Worm (Caenorhabditis elegans) whole organism, young adult: ENCODE results near the gene spe-6.
A peak's percentile ranks its signal among the peaks of the same experiment; 100 is the strongest.

Experiments
- B0336.3 ChIP-seq: fragments of 200-800 bp; sonication (Bioruptor generic); IDR thresholded peaks from 2 replicates; pipeline ENCODE4 v1.3.6; 2022; ENCODE audit warnings: missing genetic modification characterization, missing compliant biosample characterization
- D2030.7 ChIP-seq: fragments of 200-800 bp; sonication (Bioruptor generic); IDR thresholded peaks from 2 replicates; pipeline ENCODE4 v1.3.6; 2022; ENCODE audit warnings: missing genetic modification reagents, missing genetic modification characterization, missing compliant biosample characterization
- F33H1.4 ChIP-seq: fragments of 200-800 bp; sonication (Bioruptor generic); IDR thresholded peaks from 2 replicates; pipeline ENCODE4 v1.3.6; 2022; ENCODE audit warnings: missing genetic modification reagents, missing genetic modification characterization, missing compliant biosample characterization
- F52B5.7 ChIP-seq: sonication (generic microtip); optimal IDR thresholded peaks from 2 replicates; lab custom pipeline; 2016; ENCODE audit warnings: mild to moderate bottlenecking, missing genetic modification characterization, missing compliant biosample characterization
- K11D2.4 ChIP-seq: fragments of 200-800 bp; sonication (Bioruptor generic); IDR thresholded peaks from 2 replicates; pipeline ENCODE4 v1.3.6; 2022; ENCODE audit warnings: missing genetic modification reagents, missing genetic modification characterization, missing compliant biosample characterization
- Y53F4B.3 ChIP-seq: fragments of 200-800 bp; sonication (Bioruptor generic); IDR thresholded peaks from 2 replicates; pipeline ENCODE4 v1.3.6; 2022; ENCODE audit warnings: missing genetic modification reagents, missing genetic modification characterization, missing compliant biosample characterization
- Y95B8A.8 ChIP-seq: fragments of 200-800 bp; sonication (Bioruptor generic); IDR thresholded peaks from 2 replicates; pipeline ENCODE4 v1.3.6; 2022; ENCODE audit warnings: missing genetic modification reagents, missing genetic modification characterization, missing compliant biosample characterization
- ZK185.1 ChIP-seq: sonication (generic microtip); optimal IDR thresholded peaks from 2 replicates; lab custom pipeline; 2016; ENCODE audit warnings: mild to moderate bottlenecking, missing genetic modification characterization, missing compliant biosample characterization; ENCODE audit not compliant: poor library complexity, severe bottlenecking
- athp-1 ChIP-seq: sonication (generic microtip); optimal IDR thresholded peaks from 2 replicates; lab custom pipeline; 2017; ENCODE audit warnings: mild to moderate bottlenecking, missing genetic modification characterization, missing compliant biosample characterization
- attf-6 ChIP-seq: fragments of 200-800 bp; sonication (Bioruptor generic); IDR thresholded peaks from 2 replicates; pipeline ENCODE4 v1.3.6; 2022; ENCODE audit warnings: missing genetic modification reagents, missing genetic modification characterization, missing compliant biosample characterization
- bed-2 ChIP-seq: fragments of 200-800 bp; sonication (Bioruptor generic); IDR thresholded peaks from 2 replicates; pipeline ENCODE4 v1.3.6; 2022; ENCODE audit warnings: missing genetic modification reagents, missing genetic modification characterization, missing compliant biosample characterization
- ceh-91 ChIP-seq: fragments of 200-800 bp; sonication (Bioruptor generic); IDR thresholded peaks from 2 replicates; pipeline ENCODE4 v1.3.6; 2022; ENCODE audit warnings: missing genetic modification reagents, missing genetic modification characterization, missing compliant biosample characterization
- die-1 ChIP-seq: sonication (generic microtip); optimal IDR thresholded peaks from 2 replicates; lab custom pipeline; 2016; ENCODE audit warnings: missing genotype, mild to moderate bottlenecking, missing genetic modification characterization, missing compliant biosample characterization
- dpl-1 ChIP-seq: fragments of 150-350 bp; optimal IDR thresholded peaks from 2 replicates; lab custom pipeline; 2014; ENCODE audit warnings: missing biosample characterization, missing genetic modification reagents, missing genetic modification characterization
- efl-1 ChIP-seq: fragments of 150-350 bp; optimal IDR thresholded peaks from 2 replicates; lab custom pipeline; 2014; ENCODE audit warnings: missing biosample characterization, missing genetic modification reagents, missing genetic modification characterization
- egl-44 ChIP-seq: fragments of 200-800 bp; sonication (Bioruptor generic); IDR thresholded peaks from 2 replicates; pipeline ENCODE4 v1.3.6; 2022; ENCODE audit warnings: missing genetic modification reagents, missing genetic modification characterization, missing compliant biosample characterization
- egrh-3 ChIP-seq: fragments of 200-800 bp; sonication (Bioruptor generic); IDR thresholded peaks from 2 replicates; pipeline ENCODE4 v1.3.6; 2022; ENCODE audit warnings: missing genetic modification reagents, missing genetic modification characterization, missing compliant biosample characterization
- hmg-20 ChIP-seq: fragments of 200-800 bp; sonication (Bioruptor generic); IDR thresholded peaks from 2 replicates; pipeline ENCODE4 v1.3.6; 2022; ENCODE audit warnings: missing genetic modification reagents, missing genetic modification characterization, missing compliant biosample characterization
- hsf-1 ChIP-seq: fragments of 200-800 bp; sonication (Bioruptor generic); IDR thresholded peaks from 2 replicates; pipeline ENCODE4 v1.3.6; 2022; ENCODE audit warnings: missing genetic modification reagents, missing genetic modification characterization, missing compliant biosample characterization
- let-526 ChIP-seq: fragments of 200-800 bp; sonication (Bioruptor generic); IDR thresholded peaks from 2 replicates; pipeline ENCODE4 v1.3.6; 2022; ENCODE audit warnings: missing genetic modification reagents, missing genetic modification characterization, missing compliant biosample characterization
- let-607 ChIP-seq, 2 experiments: fragments of 200-800 bp in 1 of 2; sonication (Bioruptor generic) in 1 of 2; sonication (generic microtip) in 1 of 2; optimal IDR thresholded peaks; 2 replicates each; lab custom pipeline; 2016 to 2018; ENCODE audit warnings: mild to moderate bottlenecking in 2 of 2, missing compliant biosample characterization in 2 of 2, missing genetic modification characterization in 2 of 2, moderate library complexity in 2 of 2, missing genotype in 1 of 2
- lin-35 ChIP-seq, 3 experiments: fragments of 150-350 bp in 2 of 3; sonication (generic microtip) in 1 of 3; optimal IDR thresholded peaks; 2 replicates each; lab custom pipeline; 2014 to 2018; ENCODE audit warnings: missing biosample characterization in 3 of 3, missing genetic modification characterization in 3 of 3, missing genetic modification reagents in 3 of 3
- lin-40 ChIP-seq: sonication (generic microtip); optimal IDR thresholded peaks from 2 replicates; lab custom pipeline; 2016; ENCODE audit warnings: missing genetic modification characterization, mild to moderate bottlenecking, missing compliant biosample characterization, missing genotype, missing genetic modification reagents
- lin-54 ChIP-seq: fragments of 200-800 bp; sonication (Bioruptor generic); optimal IDR thresholded peaks from 2 replicates; lab custom pipeline; 2018; ENCODE audit warnings: mild to moderate bottlenecking, missing genetic modification characterization, missing compliant biosample characterization
- lsl-1 ChIP-seq: fragments of 200-800 bp; sonication (Bioruptor generic); optimal IDR thresholded peaks from 2 replicates; lab custom pipeline; 2018; ENCODE audit warnings: mild to moderate bottlenecking, missing genetic modification characterization, moderate library complexity, missing compliant biosample characterization
- madf-6 ChIP-seq: fragments of 200-800 bp; sonication (Bioruptor generic); IDR thresholded peaks from 2 replicates; pipeline ENCODE4 v1.3.6; 2022; ENCODE audit warnings: missing genetic modification reagents, missing genetic modification characterization, missing compliant biosample characterization
- madf-8 ChIP-seq: fragments of 200-800 bp; sonication (Bioruptor generic); conservative IDR thresholded peaks from 2 replicates; pipeline ENCODE4 v1.3.6; 2022; ENCODE audit warnings: missing genetic modification reagents, missing genetic modification characterization, missing compliant biosample characterization
- mel-28 ChIP-seq: sonication (generic microtip); optimal IDR thresholded peaks from 2 replicates; lab custom pipeline; 2016; ENCODE audit warnings: borderline replicate concordance, mild to moderate bottlenecking, missing genetic modification characterization, missing compliant biosample characterization
- mes-4 ChIP-seq: sonication (generic microtip); optimal IDR thresholded peaks from 2 replicates; lab custom pipeline; 2016; ENCODE audit warnings: missing genotype, missing genetic modification characterization, missing compliant biosample characterization
- nhr-179 ChIP-seq: sonication (generic microtip); optimal IDR thresholded peaks from 2 replicates; lab custom pipeline; 2016; ENCODE audit warnings: mild to moderate bottlenecking, missing genetic modification characterization, missing compliant biosample characterization
- pha-4 ChIP-seq: fragments of 150-350 bp; sonication (generic microtip); optimal IDR thresholded peaks from 2 replicates; lab custom pipeline; 2014; ENCODE audit warnings: missing biosample characterization, missing genetic modification reagents, missing genetic modification characterization
- rpc-1 ChIP-seq, 2 experiments: fragments of 150-350 bp in 1 of 2; sonication (generic microtip) in 1 of 2; optimal IDR thresholded peaks; 2 replicates each; lab custom pipeline; 2014 to 2018; ENCODE audit warnings: missing biosample characterization in 1 of 2, missing genetic modification characterization in 1 of 2, missing genetic modification reagents in 1 of 2, missing genotype in 1 of 2
- sea-2 ChIP-seq: fragments of 200-800 bp; sonication (Bioruptor generic); IDR thresholded peaks from 2 replicates; pipeline ENCODE4 v1.3.6; 2022; ENCODE audit warnings: missing genetic modification characterization, missing compliant biosample characterization
- snpc-1.1 ChIP-seq: sonication (generic microtip); optimal IDR thresholded peaks from 2 replicates; lab custom pipeline; 2017; ENCODE audit warnings: missing genetic modification characterization, mild to moderate bottlenecking, missing compliant biosample characterization, antibody characterized with exemption, moderate library complexity, missing genotype, missing genetic modification reagents; ENCODE audit not compliant: insufficient read depth
- tbx-9 ChIP-seq: sonication (generic microtip); optimal IDR thresholded peaks from 2 replicates; lab custom pipeline; 2016; ENCODE audit warnings: borderline replicate concordance, missing genetic modification characterization, inconsistent platforms, missing compliant biosample characterization
- unc-62 ChIP-seq: fragments of 150-350 bp; optimal IDR thresholded peaks from 2 replicates; lab custom pipeline; 2014; ENCODE audit warnings: missing biosample characterization, missing genetic modification reagents, missing genetic modification characterization
- xnd-1 ChIP-seq: sonication (generic microtip); optimal IDR thresholded peaks from 2 replicates; lab custom pipeline; 2016; ENCODE audit warnings: missing genotype, missing genetic modification reagents, missing genetic modification characterization, missing compliant biosample characterization
- zfh-2 ChIP-seq: fragments of 200-800 bp; sonication (Bioruptor generic); conservative IDR thresholded peaks from 2 replicates; pipeline ENCODE4 v1.3.6; 2022; ENCODE audit warnings: missing genetic modification reagents, missing genetic modification characterization, missing compliant biosample characterization

Gene spe-6

ce11 chrIII:11505621-11506020, 333 bp downstream of the spe-6 start:
- TF ChIP-seq sea-2 (GFP tag; lab: Robert Waterston, UW) (0 out of 2 replicates have a peak, but pooled peaks have one; percentile 6), mel-28 (no peak)
- TF ChIP-seq, all 124 proteins: peak for 1

DNA sequence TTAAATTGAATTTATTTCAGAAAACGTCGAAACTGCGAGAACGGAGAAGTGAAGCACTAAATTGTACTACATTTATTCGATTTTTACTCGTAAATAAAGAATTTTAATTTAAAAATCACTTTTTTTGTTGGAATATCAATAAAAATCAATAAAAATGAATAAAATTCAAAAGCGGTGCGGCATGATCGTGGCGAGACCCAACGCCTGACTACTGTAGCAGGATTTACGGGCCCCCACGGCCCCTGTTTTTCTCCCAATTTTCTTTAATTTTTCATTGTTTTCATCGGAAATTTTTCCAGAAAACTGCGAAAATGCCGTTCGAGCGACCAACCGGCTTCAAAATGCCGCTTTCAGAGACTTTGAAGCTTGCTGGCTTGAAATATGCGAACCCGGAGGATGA, 3.5 kb downstream of the spe-6 start, which contains the start of gene Y66D12A.19:
Y66D12A.19 (plus strand) TSS at position 266 of the 400 bp plus-strand sequence.
- TF ChIP-seq F33H1.4 (GFP tag; lab: Robert Waterston, UW) (peak; percentile 77), pha-4 (tag; lab: Kevin White, UChicago) (no peak), madf-6 (GFP tag; lab: Robert Waterston, UW) (peak; percentile 21; the same call in 1 of the 2 replicates), attf-6 (GFP tag; lab: Robert Waterston, UW) (no peak), D2030.7 (GFP tag; lab: Robert Waterston, UW) (peak; percentile 26; the same call in 1 of the 2 replicates), xnd-1 (tag; lab: Kevin White, UChicago) (no peak), lin-54 (GFP tag; lab: Kevin White, UChicago) (peak; percentile 7), lin-40 (tag; lab: Kevin White, UChicago) (no peak), nhr-179 (no peak), lsl-1 (GFP tag; lab: Kevin White, UChicago) (peak; percentile 73)

DNA sequence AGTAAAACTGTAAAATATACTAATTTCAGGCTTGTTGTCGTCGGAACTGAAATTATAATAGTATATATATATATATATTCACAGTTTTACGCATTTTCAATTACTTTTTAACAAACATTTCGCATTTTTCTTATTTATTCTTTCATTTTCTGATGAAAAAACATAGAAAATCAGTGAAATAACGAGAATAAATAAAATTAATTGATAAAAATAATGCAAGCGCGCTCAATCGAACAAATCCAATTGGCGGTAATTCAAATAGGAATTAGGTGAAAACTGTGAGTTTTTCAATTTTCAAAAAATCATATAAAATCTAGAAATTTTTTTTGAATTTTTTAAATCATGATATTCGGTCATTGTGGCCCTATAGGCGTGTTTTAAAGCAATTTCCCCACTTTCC, 4.8 kb downstream of the spe-6 start:
- no peak for TF ChIP-seq snpc-1.1 (tag; lab: Kevin White, UChicago)

DNA sequence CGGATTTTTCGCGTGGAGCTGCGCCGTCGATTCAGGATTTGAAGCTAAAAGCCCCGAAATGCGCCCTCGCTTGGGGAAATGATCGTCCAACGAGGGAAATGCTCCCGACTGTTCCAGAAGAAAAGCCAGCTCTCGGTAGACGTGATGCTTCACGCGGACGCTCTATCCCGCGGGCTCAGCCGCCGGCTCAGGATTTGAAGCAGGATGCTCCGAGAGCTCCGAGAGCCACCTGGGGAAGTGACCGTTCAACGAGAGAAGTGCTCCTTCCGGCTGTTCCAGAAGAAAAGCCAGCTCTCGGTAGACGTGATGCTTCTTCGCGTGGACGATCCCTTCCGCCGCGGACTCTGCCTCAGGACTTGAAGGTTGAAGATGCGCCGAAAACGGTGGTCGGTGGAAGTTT, 5.5 kb downstream of the spe-6 start:
- TF ChIP-seq madf-6 (GFP tag; lab: Robert Waterston, UW), result no peak
- TF ChIP-seq zfh-2 (GFP tag; lab: Robert Waterston, UW), result peak; percentile 78
- no peak for TF ChIP-seq Y53F4B.3
- peak; percentile 75; the same call in 1 of the 2 replicates for TF ChIP-seq egrh-3 (GFP tag; lab: Robert Waterston, UW)

- TF ChIP-seq rpc-1 (optimal IDR thresholded peaks at IDR 0.05; lab: Kevin White, UChicago), result no peak
- TF ChIP-seq rpc-1 (tag; optimal IDR thresholded peaks at IDR 0.05; lab: Kevin White, UChicago), result no peak
- no peak for TF ChIP-seq bed-2 (GFP tag; lab: Robert Waterston, UW)
- peak; percentile 67; the same call in 1 of the 2 replicates for TF ChIP-seq hsf-1 (GFP tag; lab: Robert Waterston, UW)
- TF ChIP-seq lin-35 (GFP tag; optimal IDR thresholded peaks at IDR 0.05; lab: Kevin White, UChicago), result no peak
- TF ChIP-seq dpl-1 (GFP tag; lab: Kevin White, UChicago), result peak; percentile 48
- peak; percentile 74 for TF ChIP-seq efl-1
- no peak for TF ChIP-seq athp-1 (tag; lab: Kevin White, UChicago)
- TF ChIP-seq madf-6 (GFP tag; lab: Robert Waterston, UW), result peak; percentile 86
- TF ChIP-seq ceh-91 (GFP tag; lab: Robert Waterston, UW), result peak; percentile 39; the same call in 1 of the 2 replicates
- peak; percentile 31 for TF ChIP-seq F33H1.4 (GFP tag; lab: Robert Waterston, UW)
- no peak for TF ChIP-seq unc-62 (GFP tag; lab: Kevin White, UChicago)
- peak; percentile 12; the same call in 1 of the 2 replicates for TF ChIP-seq D2030.7 (GFP tag; lab: Robert Waterston, UW)
- TF ChIP-seq hmg-20, result no peak
- TF ChIP-seq egl-44 (GFP tag; lab: Robert Waterston, UW), result no peak
- TF ChIP-seq madf-8, result peak; percentile 73
These were observed 18.3 kb downstream of the spe-6 start, which contains the start of the genes Y66D12A.16 and such-1 for ce11 chrIII:11523504-11524025. Gene Y66D12A.16 (plus strand): TSS chrIII:11523554. Gene such-1 (minus strand): TSS chrIII:11523759.

ce11 chrIII:11524073-11524472, 18.8 kb downstream of the spe-6 start:
- TF ChIP-seq tbx-9, result no peak
- no peak for TF ChIP-seq let-607 (tag; optimal IDR thresholded peaks at IDR 0.05; lab: Kevin White, UChicago)
- TF ChIP-seq Y95B8A.8 (GFP tag; lab: Robert Waterston, UW), result 0 out of 2 replicates have a peak, but pooled peaks have one; percentile 41
- TF ChIP-seq zfh-2 (GFP tag; lab: Robert Waterston, UW), result no peak
- TF ChIP-seq mes-4 (tag; lab: Kevin White, UChicago), result no peak
- TF ChIP-seq die-1, result no peak
- TF ChIP-seq B0336.3 (GFP tag; lab: Robert Waterston, UW), result 0 out of 2 replicates have a peak, but pooled peaks have one; percentile 45
- no peak for TF ChIP-seq F52B5.7 (tag; lab: Kevin White, UChicago)
- no peak for TF ChIP-seq K11D2.4 (GFP tag; lab: Robert Waterston, UW)
- no peak for TF ChIP-seq ZK185.1 (tag; lab: Kevin White, UChicago)
- no peak for TF ChIP-seq let-526 (GFP tag; lab: Robert Waterston, UW)
